Worm (Caenorhabditis elegans): Measurements from ENCODE around the gene srsx-11.

srsx-11 gene

ce11 chrV:4968775-4969174 lies 10.2 kb downstream of the srsx-11 start:
- TF ChIP-seq unc-30 (tag; optimal IDR thresholded peaks at IDR 0.05) (no peak), zag-1 (tag; optimal IDR thresholded peaks at IDR 0.05) (no peak), nhr-85 (tag) (no peak), C04F5.9 (tag; optimal IDR thresholded peaks at IDR 0.05) (no peak), nhr-77 (tag; optimal IDR thresholded peaks at IDR 0.05) (no peak), lin-15B (tag; optimal IDR thresholded peaks at IDR 0.05) (no peak), blmp-1 (tag; optimal IDR thresholded peaks at IDR 0.05) (no peak), elt-3 (tag; optimal IDR thresholded peaks at IDR 0.05) (no peak), unc-86 (tag; optimal IDR thresholded peaks at IDR 0.05) (no peak), lin-39 (tag; optimal IDR thresholded peaks at IDR 0.05) (no peak), ama-1 (optimal IDR thresholded peaks at IDR 0.05) (no peak), swsn-7 (tag; optimal IDR thresholded peaks at IDR 0.05) (no peak), skn-1 (tag; optimal IDR thresholded peaks at IDR 0.05) (no peak), ceh-82 (tag; optimal IDR thresholded peaks at IDR 0.05) (no peak), elt-2 (tag; optimal IDR thresholded peaks at IDR 0.05) (no peak), nhr-76 (tag; optimal IDR thresholded peaks at IDR 0.05) (no peak)

- TF ChIP-seq unc-98 (GFP tag; IDR thresholded peaks at IDR 0.05), result no peak
- TF ChIP-seq nhr-71 (tag; optimal IDR thresholded peaks at IDR 0.05), result peak; percentile 15
- TF ChIP-seq nhr-47 (tag; optimal IDR thresholded peaks at IDR 0.05), result peak; percentile 10
- TF ChIP-seq tlp-1 (tag; optimal IDR thresholded peaks at IDR 0.05), result no peak
- peak; percentile 60 for TF ChIP-seq dsc-1 (tag; optimal IDR thresholded peaks at IDR 0.05)
- TF ChIP-seq sptf-1 (tag; optimal IDR thresholded peaks at IDR 0.05), result no peak
- TF ChIP-seq blmp-1 (tag; optimal IDR thresholded peaks at IDR 0.05), result no peak
- TF ChIP-seq ceh-8 (GFP tag; optimal IDR thresholded peaks at IDR 0.05), result peak; percentile 83
- no peak for TF ChIP-seq fkh-4 (tag; optimal IDR thresholded peaks at IDR 0.05; ENCODE audit: borderline replicate concordance)
- no peak for TF ChIP-seq rnt-1 (tag; optimal IDR thresholded peaks at IDR 0.05)
- TF ChIP-seq lin-14 (GFP tag; optimal IDR thresholded peaks at IDR 0.05), result peak; percentile 66
These were observed 11.7 kb downstream of the srsx-11 start for ce11 chrV:4967238-4967637.

- TF ChIP-seq efl-1 (optimal IDR thresholded peaks at IDR 0.05) (no peak), efl-1 (GFP tag; optimal IDR thresholded peaks at IDR 0.05 in 1 of 2) (peak in 1 of 2 experiments; percentile 78), nhr-85 (tag) (peak; percentile 77), ets-5 (GFP tag; IDR thresholded peaks at IDR 0.05) (no peak), fkh-4 (tag; optimal IDR thresholded peaks at IDR 0.05; ENCODE audit: borderline replicate concordance) (no peak), nhr-71 (tag; optimal IDR thresholded peaks at IDR 0.05) (peak; percentile 7), blmp-1 (tag; optimal IDR thresholded peaks at IDR 0.05) (no peak), aly-2 (tag; optimal IDR thresholded peaks at IDR 0.05) (no peak), snu-23 (GFP tag; optimal IDR thresholded peaks at IDR 0.05) (no peak), sup-37 (GFP tag; optimal IDR thresholded peaks at IDR 0.05) (no peak)
These were observed 13.2 kb downstream of the srsx-11 start for ce11 chrV:4965790-4966189.

- TF ChIP-seq elt-2 (tag; optimal IDR thresholded peaks at IDR 0.05), result peak; percentile 64
- TF ChIP-seq nhr-85 (tag), result peak; percentile 57
- no peak for TF ChIP-seq nhr-12 (tag; optimal IDR thresholded peaks at IDR 0.05)
- no peak for TF ChIP-seq C16A3.4 (tag; optimal IDR thresholded peaks at IDR 0.05)
- peak in 1 of 2 experiments; percentile 30 for TF ChIP-seq lin-35 (GFP tag; optimal IDR thresholded peaks at IDR 0.05)
These were observed 14.1 kb downstream of the srsx-11 start for ce11 chrV:4964671-4965420.

- TF ChIP-seq nhr-12 (tag; optimal IDR thresholded peaks at IDR 0.05), result no peak
- peak; percentile 22 for TF ChIP-seq nhr-71 (tag; optimal IDR thresholded peaks at IDR 0.05)
- no peak for TF ChIP-seq lsy-2 (tag; optimal IDR thresholded peaks at IDR 0.05)
- no peak for TF ChIP-seq efl-1 (optimal IDR thresholded peaks at IDR 0.05)
- peak in 1 of 2 experiments; percentile 20 for TF ChIP-seq efl-1 (GFP tag; optimal IDR thresholded peaks at IDR 0.05 in 1 of 2)
- peak; percentile 21 for TF ChIP-seq lin-14 (GFP tag; optimal IDR thresholded peaks at IDR 0.05)
- TF ChIP-seq dsc-1 (tag; optimal IDR thresholded peaks at IDR 0.05), result peak; percentile 27
These were observed 14.8 kb downstream of the srsx-11 start for ce11 chrV:4964020-4964635.

All from whole organism, L1 larva.